Worm (Caenorhabditis elegans): Measurements from ENCODE around the gene pqn-48.

Gene pqn-48

DNA sequence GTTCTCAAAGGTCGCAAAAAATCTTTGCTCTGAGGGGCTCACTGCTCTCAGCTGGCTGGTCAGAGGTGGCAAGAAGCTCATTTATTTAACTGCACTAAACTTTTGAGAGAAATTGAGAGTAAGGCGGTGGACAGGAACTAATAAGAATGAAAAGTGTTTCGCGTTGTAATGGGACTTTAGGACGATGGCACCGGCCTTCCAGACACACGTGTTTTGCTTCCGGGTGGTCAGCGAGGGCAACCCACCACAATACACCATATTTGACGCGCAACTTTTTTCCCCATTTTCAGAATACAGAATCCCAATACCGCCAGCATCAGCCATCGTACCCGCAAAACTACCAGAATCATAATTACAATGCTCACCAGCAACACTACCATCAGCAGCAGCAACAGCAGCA lies 1.4 kb downstream of the pqn-48 start:
- TF ChIP-seq nhr-11 (tag; optimal IDR thresholded peaks at IDR 0.05) = no peak
- TF ChIP-seq ceh-16 (tag; optimal IDR thresholded peaks at IDR 0.05) = no peak
- TF ChIP-seq nhr-25 (tag; optimal IDR thresholded peaks at IDR 0.05) = no peak
- no peak for TF ChIP-seq peb-1 (tag; optimal IDR thresholded peaks at IDR 0.05)
- no peak for TF ChIP-seq snpc-4 (tag; optimal IDR thresholded peaks at IDR 0.05)
- TF ChIP-seq elt-1 (tag; optimal IDR thresholded peaks at IDR 0.05) = no peak
- no peak for TF ChIP-seq skn-1 (tag; optimal IDR thresholded peaks at IDR 0.05)
- no peak for TF ChIP-seq unc-55 (GFP tag; optimal IDR thresholded peaks at IDR 0.05)
- no peak for TF ChIP-seq sma-9 (GFP tag; optimal IDR thresholded peaks at IDR 0.05)
- no peak for TF ChIP-seq sma-9 (tag; optimal IDR thresholded peaks at IDR 0.05)
- TF ChIP-seq crh-2 (tag; optimal IDR thresholded peaks at IDR 0.05) = no peak
- TF ChIP-seq nhr-10 (tag; optimal IDR thresholded peaks at IDR 0.05) = no peak
- no peak for TF ChIP-seq mbf-1 (tag; optimal IDR thresholded peaks at IDR 0.05)
- no peak for TF ChIP-seq F13H6.1 (tag; optimal IDR thresholded peaks at IDR 0.05)
- TF ChIP-seq unc-62 (GFP tag; optimal IDR thresholded peaks at IDR 0.05) = no peak
- TF ChIP-seq mab-5 (tag; optimal IDR thresholded peaks at IDR 0.05) = no peak
- TF ChIP-seq ztf-4 (tag; optimal IDR thresholded peaks at IDR 0.05) = no peak
- TF ChIP-seq zag-1 (tag; optimal IDR thresholded peaks at IDR 0.05) = no peak

DNA sequence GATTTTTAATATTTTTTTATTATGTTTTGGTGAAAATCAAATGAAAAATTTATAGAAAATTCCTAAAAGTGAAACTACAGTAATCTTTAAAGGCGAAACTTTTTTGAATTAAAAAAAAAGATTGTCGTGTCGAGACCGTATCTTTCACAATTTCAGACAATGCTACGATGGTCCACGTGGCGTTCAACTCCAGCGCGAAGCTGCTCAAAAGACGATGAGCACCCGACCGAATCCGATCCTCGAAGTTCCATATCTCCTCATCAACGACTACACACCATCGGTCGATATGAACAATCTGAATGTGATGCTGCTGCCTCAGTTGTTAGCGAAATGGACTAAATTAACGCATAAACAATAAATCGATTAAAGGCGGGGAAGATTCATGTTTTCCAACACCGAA lies 4.0 kb downstream of the pqn-48 start:
- TF ChIP-seq nhr-25 (tag; optimal IDR thresholded peaks at IDR 0.05) (no peak), blmp-1 (tag; optimal IDR thresholded peaks at IDR 0.05; ENCODE audit: insufficient read depth) (no peak), lsy-2 (tag; optimal IDR thresholded peaks at IDR 0.05) (peak in 1 of 2 experiments; percentile 2), lin-13 (GFP tag; optimal IDR thresholded peaks at IDR 0.05) (no peak), unc-55 (GFP tag; optimal IDR thresholded peaks at IDR 0.05) (no peak), nhr-23 (tag; optimal IDR thresholded peaks at IDR 0.05) (no peak), ceh-16 (tag; optimal IDR thresholded peaks at IDR 0.05) (no peak), lin-11 (tag; optimal IDR thresholded peaks at IDR 0.05) (no peak)

DNA sequence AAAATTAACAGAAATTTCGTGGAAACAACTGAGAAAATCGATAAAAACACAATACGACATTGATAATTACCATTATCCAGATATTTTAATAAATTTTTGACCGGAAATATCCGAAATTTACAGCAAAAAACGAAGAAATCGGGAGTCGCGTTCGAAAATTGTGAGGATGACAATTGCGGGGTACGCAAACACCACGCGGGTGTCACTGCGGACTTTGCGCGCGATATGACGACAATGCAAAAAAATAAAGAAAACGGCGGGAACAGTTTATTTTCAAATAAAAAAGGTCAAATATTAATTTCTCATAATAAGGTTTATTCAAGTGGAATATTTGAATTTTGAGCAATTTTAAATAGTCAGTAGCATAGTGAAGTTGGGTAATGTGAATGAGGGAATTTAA lies 5.7 kb downstream of the pqn-48 start, which contains the start of gene rpn-11:
rpn-11 (minus strand) TSS at position 198 of the 400 bp plus-strand sequence.
- peak; percentile 91 to 96 for TF ChIP-seq lsy-2 (tag; optimal IDR thresholded peaks at IDR 0.05)
- TF ChIP-seq egl-27 (tag; optimal IDR thresholded peaks at IDR 0.05) = peak; percentile 10
- peak; percentile 84 for TF ChIP-seq lin-13 (GFP tag; optimal IDR thresholded peaks at IDR 0.05)
- peak; percentile 56 for TF ChIP-seq ztf-4 (tag; optimal IDR thresholded peaks at IDR 0.05)
- peak; percentile 75 for TF ChIP-seq Y55F3AM.14 (GFP tag; optimal IDR thresholded peaks at IDR 0.05)
- no peak for TF ChIP-seq nhr-77 (tag; optimal IDR thresholded peaks at IDR 0.05)
- TF ChIP-seq sem-4 (tag; optimal IDR thresholded peaks at IDR 0.05) = peak; percentile 53
- peak; percentile 88 for TF ChIP-seq crh-2 (tag; optimal IDR thresholded peaks at IDR 0.05)
- TF ChIP-seq nhr-6 (tag; optimal IDR thresholded peaks at IDR 0.05) = peak; percentile 41
- no peak for TF ChIP-seq ama-1 (optimal IDR thresholded peaks at IDR 0.05)
- TF ChIP-seq elt-3 (tag; optimal IDR thresholded peaks at IDR 0.05) = no peak
- TF ChIP-seq R02D3.7 (tag; optimal IDR thresholded peaks at IDR 0.05) = peak; percentile 35
- no peak for TF ChIP-seq aly-2 (tag; optimal IDR thresholded peaks at IDR 0.05)
- TF ChIP-seq nhr-10 (tag; optimal IDR thresholded peaks at IDR 0.05) = no peak
- peak; percentile 95 for TF ChIP-seq skn-1 (tag; optimal IDR thresholded peaks at IDR 0.05)
- peak; percentile 71 for TF ChIP-seq zag-1 (tag; optimal IDR thresholded peaks at IDR 0.05)
- no peak for TF ChIP-seq nhr-12 (tag; optimal IDR thresholded peaks at IDR 0.05)
- peak; percentile 98 for TF ChIP-seq gmeb-1 (tag; optimal IDR thresholded peaks at IDR 0.05)
- no peak for TF ChIP-seq nhr-23 (tag; optimal IDR thresholded peaks at IDR 0.05)
- peak; percentile 86 for TF ChIP-seq unc-55 (GFP tag; optimal IDR thresholded peaks at IDR 0.05)
- peak; percentile 41 for TF ChIP-seq nhr-129 (tag; optimal IDR thresholded peaks at IDR 0.05)
- peak; percentile 83 for TF ChIP-seq F13H6.1 (tag; optimal IDR thresholded peaks at IDR 0.05)
- TF ChIP-seq nhr-25 (tag; optimal IDR thresholded peaks at IDR 0.05) = peak; percentile 87
- TF ChIP-seq ztf-1 (GFP tag; conservative IDR thresholded peaks at IDR 0.05) = no peak
- TF ChIP-seq ceh-82 (tag; optimal IDR thresholded peaks at IDR 0.05) = peak; percentile 64
- no peak for TF ChIP-seq mbf-1 (tag; optimal IDR thresholded peaks at IDR 0.05)
- TF ChIP-seq snpc-4 (tag; optimal IDR thresholded peaks at IDR 0.05) = peak; percentile 63
- TF ChIP-seq mab-5 (tag; optimal IDR thresholded peaks at IDR 0.05) = peak; percentile 63
- peak; percentile 59 for TF ChIP-seq ZK546.5 (tag; optimal IDR thresholded peaks at IDR 0.05)
- TF ChIP-seq elt-1 (tag; optimal IDR thresholded peaks at IDR 0.05) = no peak
- peak; percentile 74 for TF ChIP-seq lin-11 (tag; optimal IDR thresholded peaks at IDR 0.05)
- TF ChIP-seq peb-1 (tag; optimal IDR thresholded peaks at IDR 0.05) = no peak
- no peak for TF ChIP-seq lin-39 (tag; optimal IDR thresholded peaks at IDR 0.05)
- TF ChIP-seq dmd-4 (tag; optimal IDR thresholded peaks at IDR 0.05) = no peak
- no peak for TF ChIP-seq alr-1 (tag; optimal IDR thresholded peaks at IDR 0.05)
- TF ChIP-seq ztf-11 (tag; optimal IDR thresholded peaks at IDR 0.05) = no peak
- peak; percentile 92 for TF ChIP-seq sma-3 (GFP tag; optimal IDR thresholded peaks at IDR 0.05)
- peak; percentile 81 for TF ChIP-seq nhr-21 (tag; optimal IDR thresholded peaks at IDR 0.05)
- peak; percentile 65 for TF ChIP-seq fos-1 (tag; optimal IDR thresholded peaks at IDR 0.05)
- peak; percentile 86 for TF ChIP-seq sma-9 (GFP tag; optimal IDR thresholded peaks at IDR 0.05)
- no peak for TF ChIP-seq sma-9 (tag; optimal IDR thresholded peaks at IDR 0.05)
- peak; percentile 41 for TF ChIP-seq nhr-237 (tag; optimal IDR thresholded peaks at IDR 0.05)
- TF ChIP-seq ceh-16 (tag; optimal IDR thresholded peaks at IDR 0.05) = no peak
- TF ChIP-seq unc-62 (GFP tag; optimal IDR thresholded peaks at IDR 0.05) = no peak
- TF ChIP-seq unc-39 (tag; optimal IDR thresholded peaks at IDR 0.05) = no peak
- TF ChIP-seq mdl-1 (tag; optimal IDR thresholded peaks at IDR 0.05) = peak; percentile 6 to 70
- TF ChIP-seq blmp-1 (tag; optimal IDR thresholded peaks at IDR 0.05; ENCODE audit: insufficient read depth) = peak; percentile 25

Data from whole organism, L2 larva.